Worm (Caenorhabditis elegans): Measurements from ENCODE around the gene cash-1.

cash-1 gene

ce11 chrV:10371177-10371576 lies 9.1 kb downstream of the cash-1 start (continued):
- TF ChIP-seq athp-1 (tag; optimal IDR thresholded peaks at IDR 0.05) (no peak), Y56A3A.18 (GFP tag; IDR thresholded peaks at IDR 0.05) (no peak), ekl-4 (GFP tag; IDR thresholded peaks at IDR 0.05) (no peak), snpc-1.1 (tag; optimal IDR thresholded peaks at IDR 0.05; ENCODE audit: insufficient read depth) (no peak), madf-8 (GFP tag; conservative IDR thresholded peaks at IDR 0.05) (no peak), F39B2.1 (GFP tag; IDR thresholded peaks at IDR 0.05) (no peak), zim-3 (tag; optimal IDR thresholded peaks at IDR 0.05) (no peak), cebp-2 (GFP tag; IDR thresholded peaks at IDR 0.05) (no peak), B0336.3 (GFP tag; IDR thresholded peaks at IDR 0.05) (no peak), hmg-20 (GFP tag; IDR thresholded peaks at IDR 0.05) (no peak), mel-28 (tag; optimal IDR thresholded peaks at IDR 0.05; ENCODE audit: borderline replicate concordance) (no peak), nhr-80 (tag; optimal IDR thresholded peaks at IDR 0.05) (peak; percentile 92), lin-26 (GFP tag; IDR thresholded peaks at IDR 0.05) (no peak), hmg-1.2 (GFP tag; IDR thresholded peaks at IDR 0.05) (peak; percentile 67), Y67H2A.10 (GFP tag; conservative IDR thresholded peaks at IDR 0.05) (no peak), ccch-3 (GFP tag; optimal IDR thresholded peaks at IDR 0.05) (no peak), chd-7 (tag; optimal IDR thresholded peaks at IDR 0.05) (peak; percentile 28), rec-8 (tag; optimal IDR thresholded peaks at IDR 0.05) (no peak), zfh-2 (GFP tag; conservative IDR thresholded peaks at IDR 0.05) (no peak), bed-1 (GFP tag; IDR thresholded peaks at IDR 0.05) (no peak), F37B4.10 (GFP tag; IDR thresholded peaks at IDR 0.05) (0 out of 2 replicates have a peak, but pooled peaks have one; percentile 33), attf-3 (GFP tag; conservative IDR thresholded peaks at IDR 0.05) (no peak), lin-40 (tag; optimal IDR thresholded peaks at IDR 0.05) (peak; percentile 35), tlf-1 (GFP tag; optimal IDR thresholded peaks at IDR 0.05) (peak; percentile 28), tbp1 (GFP tag; optimal IDR thresholded peaks at IDR 0.05) (peak; percentile 30), sea-2 (GFP tag; IDR thresholded peaks at IDR 0.05) (no peak), let-526 (GFP tag; IDR thresholded peaks at IDR 0.05) (0 out of 2 replicates have a peak, but pooled peaks have one; percentile 32), F57A8.1 (GFP tag; optimal IDR thresholded peaks at IDR 0.05) (no peak), Y53G8AR.9 (GFP tag; conservative IDR thresholded peaks at IDR 0.05) (no peak), egrh-3 (GFP tag; IDR thresholded peaks at IDR 0.05) (no peak), let-607 (tag; optimal IDR thresholded peaks at IDR 0.05) (peak; percentile 93 to 94), T07F8.4 (tag; optimal IDR thresholded peaks at IDR 0.05) (no peak), hlh-12 (tag; optimal IDR thresholded peaks at IDR 0.05) (no peak), lin-35 (GFP tag; optimal IDR thresholded peaks at IDR 0.05) (no peak), fkh-3 (tag; optimal IDR thresholded peaks at IDR 0.05) (no peak), mes-4 (tag; optimal IDR thresholded peaks at IDR 0.05) (no peak), ztf-25 (GFP tag; IDR thresholded peaks at IDR 0.05) (no peak), nfyb-1 (GFP tag; IDR thresholded peaks at IDR 0.05) (no peak), F57C9.4 (tag; optimal IDR thresholded peaks at IDR 0.05) (no peak), nhr-179 (tag; optimal IDR thresholded peaks at IDR 0.05) (no peak), him-1 (tag; optimal IDR thresholded peaks at IDR 0.05) (no peak), snpc-4 (GFP tag; optimal IDR thresholded peaks at IDR 0.05) (no peak), snpc-4 (tag; optimal IDR thresholded peaks at IDR 0.05) (no peak), D2030.7 (GFP tag; IDR thresholded peaks at IDR 0.05) (no peak), ceh-79 (tag; optimal IDR thresholded peaks at IDR 0.05) (no peak), Y53F4B.3 (GFP tag; IDR thresholded peaks at IDR 0.05) (no peak), unc-62 (GFP tag; optimal IDR thresholded peaks at IDR 0.05) (peak; percentile 82), F22D6.2 (tag; optimal IDR thresholded peaks at IDR 0.05) (no peak), dox-1 (GFP tag; IDR thresholded peaks at IDR 0.05) (no peak; the same call in 1 of the 2 replicates), Y95B8A.8 (GFP tag; IDR thresholded peaks at IDR 0.05) (no peak)

All from whole organism, young adult.